Worm (Caenorhabditis elegans) whole organism, L3 larva: Measurements from ENCODE around the gene puf-12.

ENCODE experiments used
- ceh-82 ChIP-seq: fragments of 150-350 bp; optimal IDR thresholded peaks from 2 replicates; lab custom pipeline; 2014; ENCODE audit warnings: missing biosample characterization, missing genetic modification characterization
- fkh-10 ChIP-seq: sonication (generic microtip); optimal IDR thresholded peaks from 2 replicates; lab custom pipeline; 2017; ENCODE audit warnings: missing biosample characterization, missing genetic modification reagents, missing genetic modification characterization
- nhr-237 ChIP-seq: fragments of 150-350 bp; optimal IDR thresholded peaks from 2 replicates; lab custom pipeline; 2014; ENCODE audit warnings: missing biosample characterization, missing genetic modification characterization
- nhr-67 ChIP-seq: fragments of 150-350 bp; optimal IDR thresholded peaks from 2 replicates; lab custom pipeline; 2014; ENCODE audit warnings: missing biosample characterization, missing genetic modification characterization
- pqm-1 ChIP-seq: fragments of 150-350 bp; optimal IDR thresholded peaks from 2 replicates; lab custom pipeline; 2017; ENCODE audit warnings: missing biosample characterization, missing genetic modification characterization, inconsistent platforms
- unc-39 ChIP-seq: sonication (generic microtip); optimal IDR thresholded peaks from 4 replicates; lab custom pipeline; 2017; ENCODE audit warnings: missing biosample characterization, missing genetic modification characterization
- ztf-11 ChIP-seq: fragments of 150-350 bp; optimal IDR thresholded peaks from 2 replicates; lab custom pipeline; 2014; ENCODE audit warnings: missing biosample characterization, missing genetic modification characterization

DNA sequence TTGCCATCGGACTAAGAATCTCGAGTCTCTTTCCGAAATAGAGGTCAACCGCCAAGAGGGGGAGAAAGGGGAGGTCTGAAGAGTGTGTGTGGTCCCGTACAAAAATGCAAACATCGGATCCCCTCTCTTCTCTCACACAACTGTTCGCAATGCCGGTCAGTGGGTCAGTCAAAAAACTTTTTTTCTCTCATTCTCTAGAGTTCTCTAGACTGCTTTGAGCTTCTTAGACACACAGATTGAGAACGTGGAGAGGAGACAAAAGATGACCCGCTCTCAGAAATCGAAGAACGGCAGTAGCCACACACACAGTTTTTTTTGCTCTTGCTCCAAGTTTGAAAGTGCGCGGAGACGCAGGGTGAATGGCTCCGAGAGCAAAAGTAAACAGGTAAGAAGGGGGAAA lies 24.3 kb upstream of the puf-12 start:
- TF ChIP-seq pqm-1 (tag; lab: Kevin White, UChicago) (no peak), ceh-82 (tag; lab: Kevin White, UChicago) (no peak), nhr-237 (no peak), unc-39 (tag; lab: Kevin White, UChicago) (no peak), ztf-11 (tag; lab: Kevin White, UChicago) (no peak), fkh-10 (GFP tag; lab: Kevin White, UChicago) (no peak), nhr-67 (tag; lab: Kevin White, UChicago) (no peak)
